Worm (Caenorhabditis elegans): ENCODE measurements around the gene F53A3.1.

Gene F53A3.1

DNA sequence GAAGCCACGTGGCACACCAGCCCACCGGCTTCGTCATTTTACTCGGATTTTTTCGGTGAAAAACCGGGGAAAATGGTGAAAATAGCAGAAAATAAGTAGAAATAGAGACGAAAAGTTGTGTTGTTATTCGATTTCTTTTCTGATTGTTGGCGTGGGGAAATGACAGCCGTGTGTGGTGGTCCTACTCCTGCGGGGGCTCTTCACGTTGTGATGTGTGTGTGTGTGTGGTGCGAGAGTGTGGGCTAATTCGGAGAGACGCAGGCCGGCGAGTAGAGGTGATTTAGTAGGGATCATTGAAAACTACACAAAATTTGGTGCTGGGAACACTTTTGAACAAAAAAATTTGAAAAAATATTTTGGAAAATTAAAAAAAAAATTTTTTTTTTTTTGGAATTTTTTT is at the start of gene F53A3.1:
TSS of gene F53A3.1 (minus strand) at position 150 of the 400 bp plus-strand sequence.
- no peak for TF ChIP-seq unc-62 (GFP tag; optimal IDR thresholded peaks at IDR 0.05)

DNA sequence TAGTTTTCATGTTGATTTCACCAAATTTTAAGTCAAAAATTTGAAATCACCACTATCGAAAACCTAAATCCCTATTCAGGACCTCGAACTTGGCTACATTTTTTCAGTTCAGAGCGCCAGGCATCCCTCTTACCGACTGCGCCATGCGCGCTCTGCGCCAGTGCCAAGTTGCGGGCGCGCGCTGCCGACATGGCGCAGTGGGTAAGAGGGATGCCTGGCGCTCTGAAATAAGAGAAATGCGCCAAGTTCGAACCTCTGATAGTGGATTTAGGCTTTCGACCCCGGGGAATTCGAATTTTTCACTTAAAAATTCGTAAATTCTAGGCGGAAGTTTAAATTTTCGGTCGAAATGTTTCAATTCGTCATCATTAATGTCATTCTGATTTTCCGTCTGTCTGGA is 46.5 kb upstream of the F53A3.1 start:
- TF ChIP-seq unc-62 (GFP tag; optimal IDR thresholded peaks at IDR 0.05): no peak

DNA sequence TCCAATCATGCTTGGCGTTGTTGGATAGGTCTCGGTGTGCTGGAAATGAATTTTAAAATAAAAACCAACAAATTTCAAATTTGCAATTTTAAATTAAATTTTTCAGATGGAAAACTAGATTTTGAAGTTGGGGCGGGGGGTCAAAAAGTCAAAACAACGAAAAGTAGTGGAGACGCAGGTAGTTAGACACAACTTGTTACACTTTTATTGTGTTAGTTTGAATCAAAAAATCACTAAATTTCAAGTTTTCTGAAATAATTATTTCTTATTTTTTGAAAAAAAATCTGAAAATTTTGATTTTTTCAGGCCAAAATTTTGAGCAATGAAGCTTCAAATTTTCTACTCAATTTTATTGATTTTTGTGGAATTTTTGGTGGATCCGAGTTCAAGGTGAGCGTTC is 44.3 kb upstream of the F53A3.1 start, which contains the start of gene Y39A3B.8:
TSS of gene Y39A3B.8 (plus strand) at position 301 of the 400 bp plus-strand sequence.
- no peak for TF ChIP-seq unc-62 (GFP tag; optimal IDR thresholded peaks at IDR 0.05)

DNA sequence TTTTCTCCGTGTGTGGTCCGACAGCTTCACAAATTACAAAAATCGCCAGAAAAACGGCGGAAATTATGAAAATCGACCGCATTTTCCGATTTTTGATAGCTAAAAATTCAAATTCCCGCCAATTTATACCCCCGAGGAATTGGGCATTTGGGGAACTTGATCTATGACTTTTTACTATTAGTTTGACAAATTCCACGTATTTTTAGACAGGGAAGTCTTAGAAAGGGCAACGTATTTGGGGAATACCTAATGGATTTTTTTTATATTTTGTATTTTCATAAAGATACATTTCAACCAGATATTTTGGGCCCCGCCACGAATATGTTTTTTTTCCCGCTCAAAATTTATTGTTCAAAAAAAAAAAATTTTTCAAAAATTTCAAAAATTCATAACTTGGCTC is 41.4 kb upstream of the F53A3.1 start, which contains the start of gene Y39A3B.7:
TSS of gene Y39A3B.7 (minus strand) at position 101 of the 400 bp plus-strand sequence.
- no peak for TF ChIP-seq unc-62 (GFP tag; optimal IDR thresholded peaks at IDR 0.05)

DNA sequence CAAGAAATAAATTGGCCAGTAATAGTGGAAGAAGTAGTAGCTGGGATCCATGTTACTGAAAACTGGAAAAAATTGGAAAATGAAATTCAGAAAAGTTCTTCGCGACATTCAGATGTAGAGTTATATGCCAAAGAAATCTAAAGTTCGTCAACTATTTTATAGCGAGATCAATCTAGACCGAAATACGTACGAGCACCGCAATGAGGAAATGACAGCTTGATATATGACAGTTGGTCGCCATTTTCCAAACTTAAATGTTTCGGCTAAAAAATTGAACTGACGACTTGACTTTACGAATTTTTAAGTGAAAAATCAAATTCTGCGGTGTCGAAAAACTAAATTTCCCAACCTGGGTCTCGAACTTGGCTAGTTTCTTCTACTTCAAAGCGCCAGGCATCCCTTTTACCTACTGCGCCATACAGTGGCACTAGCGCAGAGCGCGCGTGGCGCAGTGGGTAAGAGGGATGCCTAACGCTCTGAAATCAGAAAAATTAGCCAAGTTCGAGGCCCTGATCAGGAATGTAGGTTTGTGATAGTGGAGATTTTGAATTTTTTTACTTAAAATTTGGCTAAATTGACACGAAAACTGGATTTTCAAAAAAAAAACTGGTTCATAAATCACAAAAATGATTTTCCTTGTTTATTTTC is 39.3 kb upstream of the F53A3.1 start, which contains the start of gene srd-66:
TSS of gene srd-66 (minus strand) at position 51 of the 648 bp plus-strand sequence.
- no peak for TF ChIP-seq unc-62 (GFP tag; optimal IDR thresholded peaks at IDR 0.05)

DNA sequence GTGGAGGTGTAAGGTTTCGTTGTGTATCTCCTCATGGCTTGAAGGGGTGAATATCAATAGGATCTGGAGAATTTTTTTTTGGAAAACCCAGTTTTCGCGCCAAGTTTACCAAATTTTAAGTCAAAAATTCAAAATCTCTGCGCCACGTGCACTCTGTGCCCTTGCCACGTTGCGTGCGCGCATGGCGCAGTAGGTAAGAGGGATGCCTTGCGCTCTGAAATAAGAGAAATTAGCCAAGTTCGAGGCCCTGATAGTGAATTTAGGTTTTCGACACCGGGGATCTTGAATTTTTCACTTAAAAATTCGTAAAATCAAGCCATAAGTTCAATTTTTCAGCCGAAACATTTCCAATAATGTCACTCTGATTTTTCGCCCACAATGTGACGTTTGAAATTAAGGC is 38.0 kb upstream of the F53A3.1 start:
- TF ChIP-seq unc-62 (GFP tag; optimal IDR thresholded peaks at IDR 0.05): no peak

DNA sequence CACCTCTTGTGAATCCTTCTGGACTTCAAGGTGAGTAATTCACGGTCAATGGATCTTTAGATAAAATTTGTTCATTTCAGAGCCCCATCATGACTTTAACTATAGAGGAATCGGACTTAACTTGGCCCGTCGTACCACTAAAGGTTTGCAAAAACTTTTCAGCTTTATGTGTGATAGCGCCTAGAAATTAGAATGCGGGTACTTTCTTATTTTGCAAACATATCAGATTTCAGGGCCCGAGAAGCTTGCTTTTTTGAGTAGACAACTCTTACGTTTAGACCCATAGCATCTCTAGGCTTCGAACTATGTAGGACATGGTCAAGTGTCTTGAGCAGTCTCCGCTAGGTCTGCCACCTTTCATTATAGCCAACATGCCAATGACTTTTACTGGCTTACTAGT is 34.0 kb upstream of the F53A3.1 start:
- no peak for TF ChIP-seq unc-62 (GFP tag; optimal IDR thresholded peaks at IDR 0.05)

DNA sequence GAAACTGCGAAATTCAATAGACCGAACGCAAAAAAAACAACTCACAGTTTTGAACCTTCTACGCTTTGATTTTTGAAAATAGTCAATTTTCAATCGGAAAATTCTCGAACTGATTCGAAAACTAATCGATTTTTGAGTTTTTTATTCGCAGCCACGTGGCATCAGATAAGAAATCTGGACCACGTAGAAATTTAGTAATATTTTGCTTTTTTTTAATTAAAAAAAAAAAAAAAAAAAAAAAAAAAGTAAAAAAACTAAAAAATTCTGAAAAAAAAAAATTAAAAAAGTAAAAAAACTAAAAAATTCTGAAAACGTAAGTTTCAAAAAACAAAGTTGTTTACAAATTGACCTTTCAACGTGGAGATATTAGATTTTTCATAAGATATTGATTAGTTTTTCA is 33.2 kb upstream of the F53A3.1 start, which contains the start of gene R155.3:
TSS of gene R155.3 (minus strand) at position 101 of the 400 bp plus-strand sequence.
- TF ChIP-seq unc-62 (GFP tag; optimal IDR thresholded peaks at IDR 0.05): no peak

DNA sequence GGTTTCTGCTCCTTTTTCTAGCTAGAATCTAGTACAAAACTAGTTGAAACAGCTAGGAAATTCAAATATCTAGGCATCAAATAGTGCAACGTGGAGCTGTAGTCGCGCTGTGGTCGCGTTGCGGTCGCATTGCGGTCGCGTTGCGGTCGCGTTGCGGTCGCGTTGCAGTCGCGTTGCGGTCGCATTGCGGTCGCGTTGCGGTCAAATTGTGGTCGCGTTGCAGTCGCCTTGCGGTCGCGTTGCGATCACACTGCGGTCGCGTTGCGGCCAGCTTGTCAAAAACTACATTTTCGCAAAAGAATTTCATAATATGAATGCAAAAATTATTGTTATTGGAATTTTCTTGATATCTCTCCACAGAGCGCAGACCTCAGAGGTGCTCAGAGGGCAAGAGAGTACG is 32.6 kb upstream of the F53A3.1 start:
- no peak for TF ChIP-seq unc-62 (GFP tag; optimal IDR thresholded peaks at IDR 0.05)

DNA sequence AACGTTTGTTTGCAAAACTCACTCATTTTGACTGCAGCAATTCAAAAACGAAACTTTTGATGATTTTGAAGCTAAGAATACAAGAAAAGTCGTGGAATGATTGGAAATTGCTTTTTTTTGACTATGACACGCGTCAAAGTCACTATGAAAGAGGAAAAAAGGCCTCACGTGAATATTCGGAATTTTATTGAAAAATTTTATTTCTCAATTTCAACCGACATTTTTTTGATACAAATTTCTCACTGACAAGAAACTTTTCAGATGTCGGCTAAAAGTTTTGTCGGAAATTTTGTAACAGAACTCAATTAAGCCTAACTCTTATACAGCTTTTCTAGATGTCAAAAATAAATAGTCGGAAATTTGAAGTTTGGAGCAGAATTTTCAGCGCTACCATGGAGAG is 27.0 kb upstream of the F53A3.1 start, which contains the start of gene R155.5:
TSS of gene R155.5 (minus strand) at position 101 of the 400 bp plus-strand sequence.
- TF ChIP-seq unc-62 (GFP tag; optimal IDR thresholded peaks at IDR 0.05): no peak

DNA sequence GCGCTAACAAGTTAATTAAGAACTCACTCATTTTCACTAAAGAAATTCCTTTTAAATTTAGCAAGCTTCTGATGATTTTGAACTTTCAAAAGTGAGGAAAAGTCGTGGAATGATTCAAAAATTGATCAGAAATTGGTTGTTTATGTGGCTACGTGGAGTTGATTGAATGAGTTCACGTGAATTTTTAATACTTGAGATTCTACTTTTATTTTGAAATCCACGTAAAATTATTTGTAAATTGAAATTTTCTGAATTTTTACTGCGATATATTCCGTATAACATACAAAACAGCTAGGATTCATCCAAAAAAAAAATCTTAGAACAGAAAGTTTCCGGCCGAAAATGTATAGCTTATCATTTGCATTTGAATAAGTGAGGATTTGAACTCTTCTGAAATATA is 26.4 kb upstream of the F53A3.1 start, which contains the start of gene moa-1:
TSS of gene moa-1 (minus strand) at position 101 of the 400 bp plus-strand sequence.
- no peak for TF ChIP-seq unc-62 (GFP tag; optimal IDR thresholded peaks at IDR 0.05)

DNA sequence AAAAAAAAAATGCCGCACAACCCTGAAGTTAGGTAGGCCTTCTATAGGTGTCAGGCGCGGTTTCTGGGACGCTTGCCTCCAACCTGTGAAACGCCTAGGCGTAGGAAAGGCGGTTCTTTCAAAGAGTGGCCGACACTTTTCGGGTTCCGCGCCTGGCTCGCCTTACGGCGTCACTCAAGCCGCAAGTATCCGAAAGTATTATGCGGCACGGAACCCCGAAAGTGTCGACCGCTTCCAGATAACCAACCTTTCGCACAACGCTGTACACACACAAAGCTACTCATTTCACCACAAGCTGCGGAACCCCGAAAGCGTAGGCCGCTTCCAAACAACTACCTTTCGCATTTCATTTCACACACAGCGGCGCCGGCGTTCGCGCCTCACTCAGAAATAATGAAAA is 19.7 kb upstream of the F53A3.1 start:
- no peak for TF ChIP-seq unc-62 (GFP tag; optimal IDR thresholded peaks at IDR 0.05)

DNA sequence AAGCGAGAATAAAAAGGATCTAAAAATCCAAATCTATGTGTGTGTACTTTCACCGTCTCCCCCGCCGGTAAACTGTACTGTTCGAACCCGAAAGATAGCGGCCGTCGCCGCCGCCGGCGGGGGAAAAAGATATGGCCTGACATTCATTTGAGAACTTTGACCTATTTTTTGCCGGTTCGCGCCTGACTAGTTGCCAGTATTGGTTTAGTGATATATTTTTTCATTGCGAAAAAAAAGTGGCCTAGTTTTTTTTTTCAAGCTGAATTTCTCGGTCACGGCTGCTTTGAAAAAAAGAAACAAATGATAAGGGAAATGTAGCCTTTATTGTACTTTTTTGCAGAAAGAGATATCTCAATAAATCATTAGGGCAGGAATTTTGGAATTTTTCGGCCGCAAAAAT is 19.1 kb upstream of the F53A3.1 start:
- TF ChIP-seq unc-62 (GFP tag; optimal IDR thresholded peaks at IDR 0.05): no peak

DNA sequence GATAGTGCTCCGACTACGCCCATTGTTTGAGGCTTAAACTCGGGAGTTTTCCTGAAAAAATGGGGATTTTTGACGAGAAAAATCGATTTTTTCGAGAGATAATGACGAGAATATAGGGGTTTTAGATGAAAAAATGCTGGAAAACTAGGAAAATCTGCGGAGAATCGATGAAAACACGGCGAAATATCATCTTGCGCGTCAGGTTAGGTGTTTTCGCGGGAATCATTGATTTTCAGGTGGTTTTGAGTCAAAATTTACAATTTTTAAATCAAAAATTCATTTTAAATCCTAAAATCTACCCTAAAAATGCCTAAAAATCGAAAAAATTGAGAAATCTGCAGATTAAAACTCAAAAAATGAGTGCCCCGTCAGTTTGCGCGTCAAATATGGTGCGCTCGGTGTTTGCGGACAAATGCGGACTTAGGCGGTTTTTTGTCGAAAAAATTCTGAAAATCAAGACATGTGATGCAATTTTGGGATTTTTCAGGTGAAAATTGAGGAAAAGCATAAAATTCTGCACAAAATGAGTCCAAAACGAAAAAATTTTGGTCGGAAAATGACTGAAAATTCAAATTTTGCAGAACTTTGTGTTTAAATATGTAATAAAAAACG is 18.6 kb upstream of the F53A3.1 start, which contains the start of gene mboa-6:
TSS of gene mboa-6 (minus strand) at position 51 of the 612 bp plus-strand sequence.
- TF ChIP-seq unc-62 (GFP tag; optimal IDR thresholded peaks at IDR 0.05): no peak

DNA sequence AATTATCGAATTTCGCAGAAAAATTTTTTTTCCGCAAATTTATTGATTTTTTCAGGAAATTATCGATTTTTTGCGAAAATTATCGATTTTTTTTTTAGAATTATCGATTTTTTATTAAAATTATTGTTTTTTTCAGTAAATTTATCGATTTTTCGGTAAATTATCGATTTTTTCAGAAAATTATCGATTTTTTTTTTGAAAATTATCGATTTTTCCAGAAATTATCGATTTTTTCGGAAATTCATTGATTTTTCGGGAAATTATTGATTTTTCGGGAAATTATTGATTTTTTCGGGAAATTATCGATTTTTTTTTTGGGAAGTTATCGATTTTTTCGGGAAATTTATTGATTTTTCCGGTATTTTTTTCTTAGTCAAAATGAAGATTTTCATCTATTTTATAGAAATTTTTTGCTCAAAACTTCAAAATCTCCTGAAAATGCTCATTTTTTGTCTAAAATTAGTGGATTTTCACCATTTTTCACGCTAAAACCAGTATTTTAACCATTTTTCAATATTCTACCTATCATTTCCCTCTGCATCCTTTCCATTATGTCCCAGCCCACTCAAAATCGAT is 12.2 kb upstream of the F53A3.1 start:
- no peak for TF ChIP-seq unc-62 (GFP tag; optimal IDR thresholded peaks at IDR 0.05)

DNA sequence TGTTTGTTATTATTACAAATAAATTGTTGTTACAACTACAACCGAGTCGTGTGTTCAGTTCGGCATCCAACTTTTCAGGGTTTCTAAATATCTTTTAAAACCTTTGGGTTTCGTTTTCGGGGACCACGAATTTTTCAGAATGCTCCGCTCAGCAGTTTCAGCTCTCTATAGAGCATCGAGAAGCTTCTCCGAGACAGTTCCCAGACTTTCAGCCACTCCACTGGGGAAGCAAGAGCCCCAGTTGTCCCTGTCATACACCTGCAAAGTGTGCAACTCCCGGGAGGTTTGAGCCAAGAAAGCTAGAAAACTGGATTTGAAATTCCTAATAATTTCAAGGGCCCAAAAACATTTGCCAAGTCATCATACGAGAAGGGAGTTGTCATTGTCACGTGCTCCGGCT is 8.0 kb upstream of the F53A3.1 start, which contains the start of gene F53A3.7:
TSS of gene F53A3.7 (plus strand) at position 139 of the 400 bp plus-strand sequence.
- TF ChIP-seq unc-62 (GFP tag; optimal IDR thresholded peaks at IDR 0.05): no peak
